Worm (Caenorhabditis elegans) whole organism, midembryonic: ENCODE measurements around the gene phat-8.

Source experiments
- T22C8.4 ChIP-seq: fragments of 200-800 bp; sonication (Bioruptor generic); IDR thresholded peaks from 2 replicates; pipeline ENCODE4 v1.3.6; 2022; ENCODE audit warnings: missing genetic modification characterization, missing compliant biosample characterization
- cog-1 ChIP-seq: sonication (generic microtip); optimal IDR thresholded peaks from 2 replicates; lab custom pipeline; 2016; ENCODE audit warnings: missing genetic modification characterization, missing compliant biosample characterization
- flt-1 ChIP-seq: fragments of 200-800 bp; sonication (Bioruptor generic); IDR thresholded peaks from 2 replicates; pipeline ENCODE4 v1.3.6; 2022; ENCODE audit warnings: missing genetic modification characterization, missing compliant biosample characterization
- klf-2 ChIP-seq: fragments of 200-800 bp; sonication (Bioruptor generic); conservative IDR thresholded peaks from 2 replicates; pipeline ENCODE4 v1.3.6; 2022; ENCODE audit warnings: missing genetic modification reagents, missing genetic modification characterization, missing compliant biosample characterization
- med-1 ChIP-seq: sonication (generic microtip); optimal IDR thresholded peaks from 2 replicates; lab custom pipeline; 2017; ENCODE audit warnings: missing genetic modification characterization, mild to moderate bottlenecking, missing compliant biosample characterization, antibody characterized with exemption, missing genetic modification reagents; ENCODE audit not compliant: insufficient read depth
- ref-1 ChIP-seq: fragments of 200-800 bp; sonication (Bioruptor generic); conservative IDR thresholded peaks from 2 replicates; pipeline ENCODE4 v1.3.6; 2022; ENCODE audit warnings: missing genetic modification reagents, missing genetic modification characterization, missing compliant biosample characterization
- tab-1 ChIP-seq: fragments of 200-800 bp; sonication (Bioruptor generic); IDR thresholded peaks from 2 replicates; pipeline ENCODE4 v1.3.6; 2022; ENCODE audit warnings: missing genetic modification characterization, missing compliant biosample characterization
- ztf-29 ChIP-seq: fragments of 200-800 bp; sonication (Bioruptor generic); IDR thresholded peaks from 2 replicates; pipeline ENCODE4 v1.3.6; 2022; ENCODE audit warnings: missing genetic modification reagents, missing genetic modification characterization, missing compliant biosample characterization

ce11 chrII:12494067-12494477 is 22.5 kb downstream of the phat-8 start:
- no peak for TF ChIP-seq T22C8.4 (GFP tag; lab: Robert Waterston, UW)
- no peak for TF ChIP-seq flt-1 (GFP tag; lab: Robert Waterston, UW)
- TF ChIP-seq med-1 (GFP tag; lab: Kevin White, UChicago) = no peak
- no peak for TF ChIP-seq cog-1 (tag; lab: Kevin White, UChicago)
- no peak for TF ChIP-seq klf-2 (GFP tag; lab: Robert Waterston, UW)
- TF ChIP-seq ztf-29 (GFP tag; lab: Robert Waterston, UW) = no peak
- TF ChIP-seq tab-1 = no peak
- no peak for TF ChIP-seq ref-1 (GFP tag; lab: Robert Waterston, UW)
